Fruit fly (Drosophila melanogaster) whole organism, prepupa: ENCODE measurements around the gene Pburs.

Experiments used
- Blimp-1 ChIP-seq: fragments of 200-800 bp; sonication (Bioruptor generic); optimal IDR thresholded peaks from 3 replicates; lab custom pipeline; 2017; ENCODE audit warnings: missing biosample characterization, missing genetic modification characterization, mild to moderate bottlenecking, moderate library complexity, missing genetic modification reagents
- CG10631 ChIP-seq: fragments of 200-800 bp; sonication (Bioruptor generic); optimal IDR thresholded peaks from 2 replicates; lab custom pipeline; 2016; ENCODE audit warnings: missing biosample characterization, missing genetic modification characterization
- CG10669 ChIP-seq: fragments of 200-800 bp; sonication (Bioruptor generic); optimal IDR thresholded peaks from 3 replicates; lab custom pipeline; 2018; ENCODE audit warnings: missing biosample characterization, mild to moderate bottlenecking, missing genetic modification characterization, moderate library complexity
- CG11294 ChIP-seq: fragments of 200-800 bp; sonication (Bioruptor generic); IDR thresholded peaks from 2 replicates; pipeline ENCODE4 v1.3.6; 2022; ENCODE audit warnings: missing biosample characterization, missing genetic modification characterization
- CG15336 ChIP-seq: fragments of 200-800 bp; sonication (Bioruptor generic); IDR thresholded peaks from 2 replicates; pipeline ENCODE4 v1.3.6; 2022; ENCODE audit warnings: missing biosample characterization, missing genetic modification characterization
- CG1621 ChIP-seq: fragments of 200-800 bp; sonication (Bioruptor generic); optimal IDR thresholded peaks from 3 replicates; lab custom pipeline; 2018; ENCODE audit warnings: missing biosample characterization, mild to moderate bottlenecking, missing genetic modification characterization
- CG3032 ChIP-seq: fragments of 200-800 bp; optimal IDR thresholded peaks from 2 replicates; lab custom pipeline; 2019; ENCODE audit warnings: missing biosample characterization, mild to moderate bottlenecking, missing genetic modification characterization, moderate library complexity
- CG32006 ChIP-seq: fragments of 200-800 bp; sonication (Bioruptor generic); optimal IDR thresholded peaks from 3 replicates; lab custom pipeline; 2017; ENCODE audit warnings: missing biosample characterization, mild to moderate bottlenecking, missing genetic modification characterization
- CG3919 ChIP-seq: fragments of 200-800 bp; sonication (Bioruptor generic); optimal IDR thresholded peaks from 3 replicates; lab custom pipeline; 2016; ENCODE audit warnings: missing biosample characterization, missing genetic modification characterization
- CG4318 ChIP-seq: fragments of 200-800 bp; sonication (Bioruptor generic); optimal IDR thresholded peaks from 3 replicates; lab custom pipeline; 2017; ENCODE audit warnings: missing biosample characterization, mild to moderate bottlenecking, missing genetic modification characterization
- CG6163 ChIP-seq: fragments of 200-800 bp; sonication (Bioruptor generic); IDR thresholded peaks from 3 replicates; pipeline ENCODE4 v1.3.6; 2022; ENCODE audit warnings: missing biosample characterization, missing genetic modification characterization
- CG6276 ChIP-seq: fragments of 200-800 bp; sonication (Bioruptor generic); optimal IDR thresholded peaks from 2 replicates; lab custom pipeline; 2017; ENCODE audit warnings: missing biosample characterization, mild to moderate bottlenecking, missing genetic modification characterization
- CG6792 ChIP-seq: fragments of 200-800 bp; sonication (Bioruptor generic); optimal IDR thresholded peaks from 3 replicates; lab custom pipeline; 2016; ENCODE audit warnings: missing biosample characterization, missing genetic modification characterization
- CG6808 ChIP-seq: fragments of 200-800 bp; sonication (Bioruptor generic); optimal IDR thresholded peaks from 3 replicates; lab custom pipeline; 2017; ENCODE audit warnings: missing biosample characterization, missing genetic modification characterization, mild to moderate bottlenecking, moderate library complexity, missing genetic modification reagents
- CG8119 ChIP-seq: fragments of 200-800 bp; sonication (Bioruptor generic); IDR thresholded peaks from 3 replicates; pipeline ENCODE4 v1.3.6; 2022; ENCODE audit warnings: missing biosample characterization, missing genetic modification characterization
- CG8319 ChIP-seq: fragments of 200-800 bp; sonication (Bioruptor generic); optimal IDR thresholded peaks from 3 replicates; lab custom pipeline; 2016; ENCODE audit warnings: missing biosample characterization, missing genetic modification characterization
- CG8632 ChIP-seq: fragments of 200-800 bp; sonication (Bioruptor generic); optimal IDR thresholded peaks from 3 replicates; lab custom pipeline; 2016; ENCODE audit warnings: missing biosample characterization, missing genetic modification characterization
- CG9139 ChIP-seq: fragments of 200-800 bp; sonication (Bioruptor generic); optimal IDR thresholded peaks from 3 replicates; lab custom pipeline; 2017; ENCODE audit warnings: missing biosample characterization, mild to moderate bottlenecking, missing genetic modification characterization
- Eip75B ChIP-seq: fragments of 200-800 bp; sonication (Bioruptor generic); optimal IDR thresholded peaks from 3 replicates; lab custom pipeline; 2016; ENCODE audit warnings: missing biosample characterization, missing genetic modification characterization
- Eip78C ChIP-seq: fragments of 200-800 bp; sonication (Bioruptor generic); peaks from one replicate; lab custom pipeline; 2016; ENCODE audit warnings: missing biosample characterization, missing genetic modification characterization
- Ets96B ChIP-seq: fragments of 200-800 bp; optimal IDR thresholded peaks from 2 replicates; lab custom pipeline; 2019; ENCODE audit warnings: missing biosample characterization, mild to moderate bottlenecking, missing genetic modification characterization, moderate library complexity
- Gug ChIP-seq: fragments of 200-800 bp; sonication (Bioruptor generic); IDR thresholded peaks from 2 replicates; pipeline ENCODE4 v1.3.6; 2022; ENCODE audit warnings: missing biosample characterization, missing genetic modification characterization
- Hr39 ChIP-seq: fragments of 200-800 bp; sonication (Bioruptor generic); optimal IDR thresholded peaks from 2 replicates; lab custom pipeline; 2016; ENCODE audit warnings: missing biosample characterization, missing genetic modification characterization
- Hr4 ChIP-seq: fragments of 200-800 bp; sonication (Bioruptor generic); optimal IDR thresholded peaks from 3 replicates; lab custom pipeline; 2016; ENCODE audit warnings: missing biosample characterization, missing genetic modification characterization
- Lpt ChIP-seq: fragments of 200-800 bp; sonication (Bioruptor generic); optimal IDR thresholded peaks from 3 replicates; lab custom pipeline; 2016; ENCODE audit warnings: missing biosample characterization, missing genetic modification characterization
- Met ChIP-seq: fragments of 200-800 bp; sonication (Bioruptor generic); optimal IDR thresholded peaks from 3 replicates; lab custom pipeline; 2016; ENCODE audit warnings: missing biosample characterization, missing genetic modification characterization
- OdsH ChIP-seq: fragments of 200-800 bp; sonication (Bioruptor generic); optimal IDR thresholded peaks from 3 replicates; lab custom pipeline; 2016; ENCODE audit warnings: missing biosample characterization, missing genetic modification characterization
- Smox ChIP-seq: fragments of 200-800 bp; sonication (Bioruptor generic); optimal IDR thresholded peaks from 3 replicates; lab custom pipeline; 2016; ENCODE audit warnings: missing biosample characterization, missing genetic modification characterization
- Sox14 ChIP-seq: fragments of 200-800 bp; sonication (Bioruptor generic); optimal IDR thresholded peaks from 3 replicates; lab custom pipeline; 2016; ENCODE audit warnings: missing biosample characterization, missing genetic modification characterization
- Sox15 ChIP-seq: fragments of 200-800 bp; sonication (Bioruptor generic); optimal IDR thresholded peaks from 3 replicates; lab custom pipeline; 2016; ENCODE audit warnings: missing biosample characterization, missing genetic modification characterization
- achi ChIP-seq: fragments of 200-800 bp; sonication (Bioruptor generic); optimal IDR thresholded peaks from 3 replicates; lab custom pipeline; 2016; ENCODE audit warnings: missing biosample characterization, missing genetic modification characterization
- acj6 ChIP-seq: fragments of 200-800 bp; sonication (Bioruptor generic); optimal IDR thresholded peaks from 3 replicates; lab custom pipeline; 2016; ENCODE audit warnings: missing biosample characterization, missing genetic modification characterization
- cyc ChIP-seq: fragments of 200-800 bp; sonication (Bioruptor generic); optimal IDR thresholded peaks from 3 replicates; lab custom pipeline; 2016; ENCODE audit warnings: missing biosample characterization, missing genetic modification characterization
- dsx ChIP-seq: fragments of 200-800 bp; optimal IDR thresholded peaks from 3 replicates; lab custom pipeline; 2019; ENCODE audit warnings: missing biosample characterization, mild to moderate bottlenecking, missing genetic modification characterization, moderate library complexity; ENCODE audit not compliant: poor library complexity, severe bottlenecking
- eg ChIP-seq: fragments of 200-800 bp; sonication (Bioruptor generic); IDR thresholded peaks from 3 replicates; pipeline ENCODE4 v1.3.6; 2022; ENCODE audit warnings: missing biosample characterization, missing genetic modification characterization
- esn ChIP-seq: fragments of 200-800 bp; sonication (Bioruptor generic); optimal IDR thresholded peaks from 2 replicates; lab custom pipeline; 2016; ENCODE audit warnings: missing biosample characterization, mild to moderate bottlenecking, missing genetic modification characterization, moderate library complexity
- fd59A ChIP-seq: fragments of 200-800 bp; sonication (Bioruptor generic); optimal IDR thresholded peaks from 2 replicates; lab custom pipeline; 2017; ENCODE audit warnings: missing biosample characterization, mild to moderate bottlenecking, missing genetic modification characterization, missing genetic modification reagents
- fd85E ChIP-seq: fragments of 200-800 bp; sonication (Bioruptor generic); optimal IDR thresholded peaks from 3 replicates; lab custom pipeline; 2016; ENCODE audit warnings: missing biosample characterization, missing genetic modification characterization
- fkh ChIP-seq: fragments of 200-800 bp; sonication (Bioruptor generic); optimal IDR thresholded peaks from 3 replicates; lab custom pipeline; 2017; ENCODE audit warnings: missing biosample characterization, mild to moderate bottlenecking, missing genetic modification characterization, moderate library complexity
- lz ChIP-seq: fragments of 200-800 bp; sonication (Bioruptor generic); optimal IDR thresholded peaks from 3 replicates; lab custom pipeline; 2016; ENCODE audit warnings: missing biosample characterization, missing genetic modification characterization
- net ChIP-seq: fragments of 200-800 bp; sonication (Bioruptor generic); optimal IDR thresholded peaks from 3 replicates; lab custom pipeline; 2016; ENCODE audit warnings: missing biosample characterization, missing genetic modification characterization
- salr ChIP-seq, 2 experiments: fragments of 200-800 bp; sonication (Bioruptor generic); optimal IDR thresholded peaks; 3 replicates each; lab custom pipeline; 2016 to 2018; ENCODE audit warnings: missing biosample characterization in 2 of 2, missing genetic modification characterization in 2 of 2, mild to moderate bottlenecking in 1 of 2
- spab ChIP-seq: fragments of 200-800 bp; sonication (Bioruptor generic); optimal IDR thresholded peaks from 2 replicates; lab custom pipeline; 2017; ENCODE audit warnings: missing biosample characterization, mild to moderate bottlenecking, missing genetic modification characterization, missing genetic modification reagents
- svp ChIP-seq: fragments of 200-800 bp; sonication (Bioruptor generic); peaks from one replicate; lab custom pipeline; 2016; ENCODE audit warnings: missing biosample characterization, missing genetic modification characterization
- topi ChIP-seq: fragments of 200-800 bp; sonication (Bioruptor generic); optimal IDR thresholded peaks from 3 replicates; lab custom pipeline; 2016; ENCODE audit warnings: missing biosample characterization, missing genetic modification characterization
- vri ChIP-seq: fragments of 200-800 bp; sonication (Bioruptor generic); optimal IDR thresholded peaks from 3 replicates; lab custom pipeline; 2016; ENCODE audit warnings: missing biosample characterization, mild to moderate bottlenecking, missing genetic modification characterization

Pburs gene

dm6 chr2L:14403568-14403967 lies 13.6 kb downstream of the Pburs start:
- peak; percentile 60 for TF ChIP-seq svp (GFP tag; lab: Kevin White, UChicago)
- no peak for TF ChIP-seq Sox15
- peak; percentile 21 for TF ChIP-seq fkh

dm6 chr2L:14401616-14402240 lies 15.4 kb downstream of the Pburs start:
- TF ChIP-seq CG3919 (peak; percentile 27), Smox (no peak), Eip78C (GFP tag; lab: Kevin White, UChicago) (peak; percentile 54), Ets96B (tag; lab: Kevin White, UChicago) (peak; percentile 4), CG10669 (GFP tag; lab: Kevin White, UChicago) (peak; percentile 5), CG1621 (tag; lab: Kevin White, UChicago) (no peak), CG8119 (GFP tag; lab: Robert Waterston, UW) (no peak), CG6163 (GFP tag; lab: Robert Waterston, UW) (0 out of 3 replicates have a peak, but pooled peaks have one; percentile 22), lz (GFP tag; lab: Kevin White, UChicago) (no peak), CG6808 (no peak), OdsH (GFP tag; lab: Kevin White, UChicago) (peak; percentile 6), achi (GFP tag; lab: Kevin White, UChicago) (no peak), Hr4 (peak; percentile 38), CG11294 (no peak), CG3032 (peak; percentile 13), CG6276 (GFP tag; lab: Kevin White, UChicago) (no peak), CG8319 (GFP tag; lab: Kevin White, UChicago) (no peak), salr (GFP tag; optimal IDR thresholded peaks at IDR 0.05; lab: Kevin White, UChicago) (peak in 1 of 2 experiments; percentile 9), CG4318 (GFP tag; lab: Kevin White, UChicago) (peak; percentile 24), CG15336 (GFP tag; lab: Robert Waterston, UW) (peak; percentile 39; the same call in 1 of the 2 replicates), CG32006 (GFP tag; lab: Kevin White, UChicago) (peak; percentile 17), eg (GFP tag; lab: Robert Waterston, UW) (peak; percentile 48; the same call in 1 of the 3 replicates), Met (GFP tag; lab: Kevin White, UChicago) (peak; percentile 17), Hr39 (GFP tag; lab: Kevin White, UChicago) (peak; percentile 12)
- TF ChIP-seq, all 60 proteins: peak for 15

- TF ChIP-seq achi (GFP tag; lab: Kevin White, UChicago) = peak; percentile 2
- TF ChIP-seq CG6792 (GFP tag; lab: Kevin White, UChicago) = no peak
- TF ChIP-seq Lpt = no peak
- TF ChIP-seq CG4318 (GFP tag; lab: Kevin White, UChicago) = no peak
- peak; percentile 34 for TF ChIP-seq CG10631 (GFP tag; lab: Kevin White, UChicago)
- TF ChIP-seq fd59A (GFP tag; lab: Kevin White, UChicago) = no peak
- peak; percentile 19 for TF ChIP-seq acj6 (GFP tag; lab: Kevin White, UChicago)
- 0 out of 3 replicates have a peak, but pooled peaks have one; percentile 26 for TF ChIP-seq eg (GFP tag; lab: Robert Waterston, UW)
- peak; percentile 51 for TF ChIP-seq CG10669 (GFP tag; lab: Kevin White, UChicago)
- peak; percentile 10 for TF ChIP-seq CG8632 (GFP tag; lab: Kevin White, UChicago)
- peak; percentile 8 for TF ChIP-seq net
- TF ChIP-seq CG6808 = peak; percentile 26
- peak; percentile 23 for TF ChIP-seq spab (GFP tag; lab: Kevin White, UChicago)
- TF ChIP-seq Gug (GFP tag; lab: Robert Waterston, UW) = 0 out of 2 replicates have a peak, but pooled peaks have one; percentile 10
- peak; percentile 31 for TF ChIP-seq cyc
- peak; percentile 1 for TF ChIP-seq Blimp-1
- peak; percentile 11 for TF ChIP-seq CG3919
- no peak for TF ChIP-seq Sox15
- TF ChIP-seq Smox = peak; percentile 2
- no peak for TF ChIP-seq vri (GFP tag; lab: Kevin White, UChicago)
- peak; percentile 59 for TF ChIP-seq topi (GFP tag; lab: Kevin White, UChicago)
- TF ChIP-seq CG6163 (GFP tag; lab: Robert Waterston, UW) = no peak
- no peak for TF ChIP-seq Sox14 (GFP tag; lab: Kevin White, UChicago)
- peak; percentile 23 for TF ChIP-seq Eip75B
- peak; percentile 64 for TF ChIP-seq svp (GFP tag; lab: Kevin White, UChicago)
- TF ChIP-seq Ets96B (tag; lab: Kevin White, UChicago) = peak; percentile 22
- TF ChIP-seq dsx (GFP tag; lab: Kevin White, UChicago) = peak; percentile 8
- TF ChIP-seq esn (GFP tag; lab: Kevin White, UChicago) = peak; percentile 16
- TF ChIP-seq CG9139 (GFP tag; lab: Kevin White, UChicago) = no peak
- peak; percentile 39 for TF ChIP-seq Hr4
- no peak for TF ChIP-seq fd85E (GFP tag; lab: Kevin White, UChicago)
Measured at dm6 chr2L:14400676-14401075, 16.5 kb downstream of the Pburs start.
